Worm (Caenorhabditis elegans): ENCODE measurements around the gene ceh-84.

DNA sequence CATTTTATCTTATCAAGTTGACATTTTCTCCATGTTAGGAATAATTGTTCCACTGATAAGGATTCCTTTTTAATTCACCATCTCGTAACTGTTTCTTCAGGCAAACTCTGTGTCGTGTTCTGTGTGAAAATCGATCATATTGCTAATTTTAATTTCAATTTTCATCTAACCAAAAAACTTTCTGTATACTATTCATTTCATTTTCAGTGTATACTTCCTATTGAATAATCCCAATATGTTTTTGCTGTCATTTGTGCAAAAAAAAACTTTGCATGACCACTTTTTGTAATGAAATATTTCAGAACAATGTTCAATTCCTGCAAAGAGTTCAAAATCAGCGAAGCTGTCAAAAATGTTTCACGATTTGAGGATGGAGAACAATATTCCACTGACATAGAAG, 13.6 kb downstream of the ceh-84 start, which contains the start of gene Y16E11A.4:
- TF ChIP-seq lin-13 (tag; optimal IDR thresholded peaks at IDR 0.05): no peak
- no peak for TF ChIP-seq nhr-76 (tag; optimal IDR thresholded peaks at IDR 0.05)
- TF ChIP-seq lsy-2 (tag; optimal IDR thresholded peaks at IDR 0.05): no peak
- TF ChIP-seq nhr-12 (tag; optimal IDR thresholded peaks at IDR 0.05): no peak
- no peak for TF ChIP-seq elt-1 (tag; optimal IDR thresholded peaks at IDR 0.05; ENCODE audit: borderline replicate concordance, insufficient read depth)
- TF ChIP-seq mab-5 (tag; optimal IDR thresholded peaks at IDR 0.05): no peak
- TF ChIP-seq nhr-28 (tag; optimal IDR thresholded peaks at IDR 0.05): no peak

All from whole organism, mixed stage, embryonic.